Fruit fly (Drosophila melanogaster): Measurements from ENCODE around the gene CG8997.

Gene CG8997

DNA sequence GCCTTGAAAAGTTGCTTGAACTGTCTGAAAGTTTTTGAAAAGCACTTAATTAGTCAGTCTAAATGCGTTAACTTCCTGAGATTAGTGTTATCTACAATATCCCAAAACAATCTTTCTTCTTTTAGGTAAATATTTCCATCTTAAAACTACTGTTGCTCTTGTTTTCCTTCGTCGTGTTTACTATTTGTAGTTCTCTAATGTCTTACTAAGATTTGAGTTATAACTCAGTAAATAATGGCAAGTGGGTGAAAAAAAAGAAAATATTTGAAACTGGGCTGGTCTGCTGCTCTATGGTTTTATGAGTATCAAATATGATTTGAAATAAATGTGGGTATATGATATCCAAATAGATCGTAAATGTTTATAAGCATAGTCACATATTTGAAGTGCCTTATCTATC is 44.0 kb downstream of the CG8997 start (continued):
- TF ChIP-seq kay (GFP tag; optimal IDR thresholded peaks at IDR 0.05) (no peak), D19A (tag; optimal IDR thresholded peaks at IDR 0.05) (no peak), CG7987 (GFP tag; optimal IDR thresholded peaks at IDR 0.05) (peak; percentile 15), CG3065 (GFP tag; optimal IDR thresholded peaks at IDR 0.05) (no peak), Rfx (GFP tag; IDR thresholded peaks at IDR 0.05) (no peak), Ets97D (GFP tag; optimal IDR thresholded peaks at IDR 0.05) (no peak), CG11696 (GFP tag; IDR thresholded peaks at IDR 0.05) (no peak), CG13424 (tag; optimal IDR thresholded peaks at IDR 0.05) (peak; percentile 27), Fer1 (GFP tag; optimal IDR thresholded peaks at IDR 0.05) (peak; percentile 35), Dll (GFP tag; IDR thresholded peaks at IDR 0.05; ENCODE audit: partially characterized antibody) (no peak), tx (GFP tag; optimal IDR thresholded peaks at IDR 0.05) (no peak), CG17359 (tag; optimal IDR thresholded peaks at IDR 0.05) (peak; percentile 50), hbn (GFP tag; IDR thresholded peaks at IDR 0.05; ENCODE audit: partially characterized antibody) (no peak), Fer3 (tag; optimal IDR thresholded peaks at IDR 0.05) (no peak), CG13296 (GFP tag; optimal IDR thresholded peaks at IDR 0.05) (peak; percentile 8), ssp (GFP tag; IDR thresholded peaks at IDR 0.05) (no peak), CG18599 (GFP tag; optimal IDR thresholded peaks at IDR 0.05) (peak; percentile 23), sim (GFP tag; IDR thresholded peaks at IDR 0.05) (no peak), CG1832 (GFP tag; optimal IDR thresholded peaks at IDR 0.05) (no peak), CG8388 (GFP tag; optimal IDR thresholded peaks at IDR 0.05) (no peak), seq (GFP tag; IDR thresholded peaks at IDR 0.05) (no peak), CG1233 (GFP tag; optimal IDR thresholded peaks at IDR 0.05) (peak; percentile 11)
